Worm (Caenorhabditis elegans) whole organism, L4 larva: ENCODE results near the gene nlp-78.

Source experiments
- D1046.2 ChIP-seq: fragments of 200-800 bp; sonication (Bioruptor generic); IDR thresholded peaks from 2 replicates; pipeline ENCODE4 v1.3.6; 2022; ENCODE audit warnings: missing genetic modification characterization, missing compliant biosample characterization
- F26F4.8 ChIP-seq: fragments of 200-800 bp; sonication (Bioruptor generic); conservative IDR thresholded peaks from 2 replicates; pipeline ENCODE4 v1.3.6; 2022; ENCODE audit warnings: missing genetic modification characterization, missing compliant biosample characterization
- F37D6.2 ChIP-seq: sonication (generic microtip); optimal IDR thresholded peaks from 2 replicates; lab custom pipeline; 2016; ENCODE audit warnings: mild to moderate bottlenecking, missing genetic modification characterization, missing compliant biosample characterization
- F44E2.7 ChIP-seq: fragments of 200-800 bp; sonication (Bioruptor generic); IDR thresholded peaks from 2 replicates; pipeline ENCODE4 v2.1.2; 2022; ENCODE audit warnings: missing genetic modification characterization, missing compliant biosample characterization
- F49E8.2 ChIP-seq: sonication (generic microtip); optimal IDR thresholded peaks from 2 replicates; lab custom pipeline; 2016; ENCODE audit warnings: missing compliant biosample characterization, mild to moderate bottlenecking, missing genetic modification characterization, borderline replicate concordance
- Y75B8A.6 ChIP-seq: fragments of 200-800 bp; sonication (Bioruptor generic); IDR thresholded peaks from 2 replicates; pipeline ENCODE4 v1.3.6; 2022; ENCODE audit warnings: missing genetic modification reagents, missing genetic modification characterization, missing compliant biosample characterization
- ZK337.2 ChIP-seq: fragments of 200-800 bp; sonication (Bioruptor generic); IDR thresholded peaks from 2 replicates; pipeline ENCODE4 v1.3.6; 2022; ENCODE audit warnings: missing genetic modification reagents, missing genetic modification characterization, missing compliant biosample characterization
- ZK546.5 ChIP-seq, 2 experiments: sonication (generic microtip); optimal IDR thresholded peaks; 2 replicates each; lab custom pipeline; 2017; ENCODE audit warnings: missing biosample characterization in 2 of 2, missing genetic modification characterization in 2 of 2
- aha-1 ChIP-seq: fragments of 150-350 bp; peaks from one replicate; lab custom pipeline; 2014; ENCODE audit warnings: missing biosample characterization, missing genetic modification characterization
- arid-1 ChIP-seq: fragments of 200-800 bp; sonication (Bioruptor generic); conservative IDR thresholded peaks from 2 replicates; pipeline ENCODE4 v1.3.6; 2022; ENCODE audit warnings: missing genetic modification reagents, missing genetic modification characterization, missing compliant biosample characterization
- ceh-20 ChIP-seq: fragments of 200-800 bp; sonication (Bioruptor generic); IDR thresholded peaks from 2 replicates; pipeline ENCODE4 v1.3.6; 2022; ENCODE audit warnings: missing genetic modification reagents, missing genetic modification characterization, missing compliant biosample characterization
- ceh-28 ChIP-seq: fragments of 150-350 bp; optimal IDR thresholded peaks from 2 replicates; lab custom pipeline; 2014; ENCODE audit warnings: missing biosample characterization, missing genetic modification reagents, missing genetic modification characterization
- ceh-32 ChIP-seq: sonication (generic microtip); optimal IDR thresholded peaks from 2 replicates; lab custom pipeline; 2016; ENCODE audit warnings: mild to moderate bottlenecking, missing genetic modification characterization, missing compliant biosample characterization; ENCODE audit not compliant: poor library complexity
- ceh-62 ChIP-seq: sonication (generic microtip); optimal IDR thresholded peaks from 2 replicates; lab custom pipeline; 2017; ENCODE audit warnings: missing biosample characterization, missing genetic modification characterization
- ceh-82 ChIP-seq: sonication (generic microtip); optimal IDR thresholded peaks from 2 replicates; lab custom pipeline; 2017; ENCODE audit warnings: missing biosample characterization, missing genetic modification characterization
- ces-1 ChIP-seq: fragments of 150-350 bp; sonication (generic microtip); optimal IDR thresholded peaks from 4 replicates; lab custom pipeline; 2014; ENCODE audit warnings: missing biosample characterization, missing genetic modification reagents, missing genetic modification characterization
- daf-12 ChIP-seq: fragments of 150-350 bp; optimal IDR thresholded peaks from 2 replicates; lab custom pipeline; 2014; ENCODE audit warnings: missing biosample characterization, missing genetic modification reagents, missing genetic modification characterization
- daf-8 ChIP-seq: fragments of 200-800 bp; sonication (Bioruptor generic); IDR thresholded peaks from 2 replicates; pipeline ENCODE4 v1.3.6; 2022; ENCODE audit warnings: missing genetic modification characterization, missing compliant biosample characterization
- dmd-6 ChIP-seq: fragments of 200-800 bp; sonication (Bioruptor generic); IDR thresholded peaks from 2 replicates; pipeline ENCODE4 v1.3.6; 2022; ENCODE audit warnings: missing genetic modification reagents, missing genetic modification characterization, missing compliant biosample characterization
- dmd-9 ChIP-seq: fragments of 200-800 bp; sonication (Bioruptor generic); IDR thresholded peaks from 2 replicates; pipeline ENCODE4 v1.3.6; 2022; ENCODE audit warnings: missing genetic modification reagents, missing genetic modification characterization, missing compliant biosample characterization
- dpl-1 ChIP-seq: fragments of 150-350 bp; optimal IDR thresholded peaks from 2 replicates; lab custom pipeline; 2014; ENCODE audit warnings: missing biosample characterization, missing genetic modification reagents, missing genetic modification characterization
- duxl-1 ChIP-seq: sonication (generic microtip); optimal IDR thresholded peaks from 2 replicates; lab custom pipeline; 2016; ENCODE audit warnings: mild to moderate bottlenecking, missing genetic modification characterization, moderate library complexity, missing compliant biosample characterization; ENCODE audit not compliant: poor library complexity
- egl-43 ChIP-seq: fragments of 200-800 bp; sonication (Bioruptor generic); IDR thresholded peaks from 2 replicates; pipeline ENCODE4 v1.3.6; 2022; ENCODE audit warnings: missing genetic modification reagents, missing genetic modification characterization, missing compliant biosample characterization
- fkh-10 ChIP-seq: fragments of 150-350 bp; optimal IDR thresholded peaks from 2 replicates; lab custom pipeline; 2014; ENCODE audit warnings: missing biosample characterization, missing genetic modification reagents, missing genetic modification characterization
- gei-8 ChIP-seq: fragments of 200-800 bp; sonication (Bioruptor generic); optimal IDR thresholded peaks from 2 replicates; lab custom pipeline; 2018; ENCODE audit warnings: mild to moderate bottlenecking, missing genetic modification characterization, missing compliant biosample characterization
- hlh-11 ChIP-seq: fragments of 200-800 bp; sonication (Bioruptor generic); optimal IDR thresholded peaks from 2 replicates; lab custom pipeline; 2018; ENCODE audit warnings: mild to moderate bottlenecking, missing genetic modification characterization, missing compliant biosample characterization
- hlh-30 ChIP-seq: sonication (generic microtip); optimal IDR thresholded peaks from 2 replicates; lab custom pipeline; 2017; ENCODE audit warnings: antibody characterized with exemption, mild to moderate bottlenecking, missing genetic modification characterization, missing compliant biosample characterization; ENCODE audit not compliant: insufficient read depth
- hmg-1.1 ChIP-seq: fragments of 200-800 bp; sonication (Bioruptor generic); IDR thresholded peaks from 2 replicates; pipeline ENCODE4 v1.3.6; 2022; ENCODE audit warnings: missing genetic modification reagents, missing genetic modification characterization, missing compliant biosample characterization
- jun-1 ChIP-seq: fragments of 150-350 bp; optimal IDR thresholded peaks from 2 replicates; lab custom pipeline; 2014; ENCODE audit warnings: missing biosample characterization, missing genetic modification reagents, missing genetic modification characterization
- lin-1 ChIP-seq: fragments of 200-800 bp; sonication (Bioruptor generic); IDR thresholded peaks from 2 replicates; pipeline ENCODE4 v1.3.6; 2022; ENCODE audit warnings: missing genetic modification reagents, missing genetic modification characterization, missing compliant biosample characterization
- lin-15B ChIP-seq: fragments of 150-350 bp; sonication (generic microtip); optimal IDR thresholded peaks from 3 replicates; lab custom pipeline; 2014; ENCODE audit warnings: missing biosample characterization, missing genetic modification characterization
- lin-29 ChIP-seq: fragments of 200-800 bp; sonication (Bioruptor generic); IDR thresholded peaks from 2 replicates; pipeline ENCODE4 v1.3.6; 2022; ENCODE audit warnings: missing genetic modification reagents, missing genetic modification characterization, missing compliant biosample characterization
- lir-3 ChIP-seq: sonication (generic microtip); optimal IDR thresholded peaks from 2 replicates; lab custom pipeline; 2016; ENCODE audit warnings: mild to moderate bottlenecking, missing genetic modification characterization, missing compliant biosample characterization
- lsy-2 ChIP-seq, 2 experiments: fragments of 150-350 bp in 1 of 2; sonication (generic microtip) in 1 of 2; optimal IDR thresholded peaks; 2 replicates each; lab custom pipeline; 2014 to 2017; ENCODE audit warnings: missing biosample characterization in 2 of 2, missing genetic modification characterization in 2 of 2
- mdt-29 ChIP-seq: fragments of 200-800 bp; sonication (Bioruptor generic); IDR thresholded peaks from 2 replicates; pipeline ENCODE4 v1.3.6; 2022; ENCODE audit warnings: missing genetic modification reagents, missing genetic modification characterization, missing compliant biosample characterization
- mep-1 ChIP-seq: fragments of 150-350 bp; sonication (generic microtip); optimal IDR thresholded peaks from 3 replicates; lab custom pipeline; 2014; ENCODE audit warnings: missing biosample characterization, missing genetic modification characterization
- mxl-3 ChIP-seq: fragments of 200-800 bp; sonication (Bioruptor generic); optimal IDR thresholded peaks from 2 replicates; lab custom pipeline; 2018; ENCODE audit warnings: mild to moderate bottlenecking, missing genetic modification characterization, missing compliant biosample characterization
- nhr-28 ChIP-seq: fragments of 150-350 bp; optimal IDR thresholded peaks from 2 replicates; lab custom pipeline; 2014; ENCODE audit warnings: missing biosample characterization, missing genetic modification characterization
- nhr-41 ChIP-seq: fragments of 200-800 bp; sonication (Bioruptor generic); IDR thresholded peaks from 2 replicates; pipeline ENCODE4 v1.3.6; 2022; ENCODE audit warnings: missing genetic modification reagents, missing genetic modification characterization, missing compliant biosample characterization
- nhr-48 ChIP-seq: sonication (generic microtip); optimal IDR thresholded peaks from 2 replicates; lab custom pipeline; 2016; ENCODE audit warnings: mild to moderate bottlenecking, missing genetic modification characterization, missing compliant biosample characterization
- nhr-6 ChIP-seq: fragments of 150-350 bp; optimal IDR thresholded peaks from 2 replicates; lab custom pipeline; 2014; ENCODE audit warnings: missing biosample characterization, missing genetic modification characterization
- nhr-76 ChIP-seq: fragments of 150-350 bp; optimal IDR thresholded peaks from 2 replicates; lab custom pipeline; 2014; ENCODE audit warnings: missing biosample characterization, missing genetic modification characterization
- pha-4 ChIP-seq, 2 experiments: fragments of 150-350 bp in 1 of 2; fragments of 200-800 bp in 1 of 2; sonication (Bioruptor generic) in 1 of 2; IDR thresholded peaks in 1 of 2; optimal IDR thresholded peaks in 1 of 2; 2 replicates each; pipeline versions ENCODE4 v1.3.6 to Lab custom; 2014 to 2022; ENCODE audit warnings: missing genetic modification characterization in 2 of 2, missing genetic modification reagents in 2 of 2, missing biosample characterization in 1 of 2, missing compliant biosample characterization in 1 of 2
- pqm-1 ChIP-seq: sonication (generic microtip); optimal IDR thresholded peaks from 2 replicates; lab custom pipeline; 2017; ENCODE audit warnings: missing biosample characterization, missing genetic modification characterization
- saeg-2 ChIP-seq: fragments of 200-800 bp; sonication (Bioruptor generic); IDR thresholded peaks from 2 replicates; pipeline ENCODE4 v1.3.6; 2022; ENCODE audit warnings: missing genetic modification reagents, missing genetic modification characterization, missing compliant biosample characterization
- spr-3 ChIP-seq: fragments of 200-800 bp; sonication (Bioruptor generic); optimal IDR thresholded peaks from 2 replicates; lab custom pipeline; 2018; ENCODE audit warnings: mild to moderate bottlenecking, missing genetic modification characterization, missing compliant biosample characterization
- tra-1 ChIP-seq: fragments of 200-800 bp; sonication (Bioruptor generic); IDR thresholded peaks from 2 replicates; pipeline ENCODE4 v1.3.6; 2022; ENCODE audit warnings: missing genetic modification reagents, missing genetic modification characterization, missing compliant biosample characterization
- unc-39 ChIP-seq: sonication (generic microtip); optimal IDR thresholded peaks from 2 replicates; lab custom pipeline; 2017; ENCODE audit warnings: missing biosample characterization, missing genetic modification characterization
- zip-2 ChIP-seq: fragments of 150-350 bp; optimal IDR thresholded peaks from 2 replicates; lab custom pipeline; 2014; ENCODE audit warnings: missing biosample characterization, missing genetic modification characterization
- ztf-11 ChIP-seq: fragments of 150-350 bp; optimal IDR thresholded peaks from 2 replicates; lab custom pipeline; 2014; ENCODE audit warnings: missing biosample characterization, missing genetic modification characterization

nlp-78 gene

ce11 chrII:9135878-9136277 is at the start of gene nlp-78:
TSS of gene nlp-78 (plus strand) at chrII:9136178.
- no peak for TF ChIP-seq mep-1
- no peak for TF ChIP-seq F44E2.7 (GFP tag; lab: Robert Waterston, UW)
- TF ChIP-seq nhr-6 = no peak
- TF ChIP-seq pha-4 (GFP tag; IDR thresholded peaks at IDR 0.05; lab: Robert Waterston, UW) = no peak
- no peak for TF ChIP-seq pha-4 (tag; optimal IDR thresholded peaks at IDR 0.05; lab: Kevin White, UChicago)
- no peak for TF ChIP-seq daf-12 (tag; lab: Kevin White, UChicago)
- TF ChIP-seq daf-8 = no peak
- no peak for TF ChIP-seq ceh-62 (tag; lab: Kevin White, UChicago)
- no peak for TF ChIP-seq unc-39
- TF ChIP-seq D1046.2 (GFP tag; lab: Robert Waterston, UW) = no peak
- TF ChIP-seq ces-1 = no peak
- no peak for TF ChIP-seq egl-43 (GFP tag; lab: Robert Waterston, UW)
- TF ChIP-seq, all 104 proteins: peak for 0

ce11 chrII:9086308-9086707 is 49.7 kb upstream of the nlp-78 start, which contains the start of gene hlh-3:
TSS of gene hlh-3 (plus strand) at chrII:9086608.
- TF ChIP-seq nhr-41 = no peak
- no peak for TF ChIP-seq aha-1 (tag; lab: Kevin White, UChicago)
- no peak for TF ChIP-seq spr-3
- TF ChIP-seq jun-1 = no peak
- no peak for TF ChIP-seq Y75B8A.6 (GFP tag; lab: Robert Waterston, UW)
- no peak for TF ChIP-seq F37D6.2
- no peak for TF ChIP-seq ceh-32 (tag; lab: Kevin White, UChicago)
- TF ChIP-seq F26F4.8 (GFP tag; lab: Robert Waterston, UW) = no peak

ce11 chrII:9092910-9093309 is 43.1 kb upstream of the nlp-78 start:
- TF ChIP-seq tra-1 (GFP tag; lab: Robert Waterston, UW) (no peak), gei-8 (no peak), hlh-11 (tag; lab: Kevin White, UChicago) (peak; percentile 60), hmg-1.1 (GFP tag; lab: Robert Waterston, UW) (no peak), dmd-9 (no peak), hlh-30 (tag; lab: Kevin White, UChicago) (peak; percentile 58), mep-1 (no peak), ztf-11 (tag; lab: Kevin White, UChicago) (no peak), zip-2 (tag; lab: Kevin White, UChicago) (no peak), pha-4 (GFP tag; IDR thresholded peaks at IDR 0.05; lab: Robert Waterston, UW) (no peak), pha-4 (tag; optimal IDR thresholded peaks at IDR 0.05; lab: Kevin White, UChicago) (no peak), pqm-1 (tag; lab: Kevin White, UChicago) (peak; percentile 87), nhr-48 (tag; lab: Kevin White, UChicago) (no peak), dpl-1 (no peak), dmd-6 (GFP tag; lab: Robert Waterston, UW) (peak; percentile 73), mxl-3 (GFP tag; lab: Kevin White, UChicago) (no peak), ZK337.2 (GFP tag; lab: Robert Waterston, UW) (no peak), ZK546.5 (tag; optimal IDR thresholded peaks at IDR 0.05; lab: Kevin White, UChicago) (no peak), lsy-2 (tag; optimal IDR thresholded peaks at IDR 0.05; lab: Kevin White, UChicago) (no peak), ceh-20 (GFP tag; lab: Robert Waterston, UW) (no peak), nhr-28 (tag; lab: Kevin White, UChicago) (peak; percentile 46), nhr-76 (tag; lab: Kevin White, UChicago) (no peak), ceh-28 (tag; lab: Kevin White, UChicago) (no peak), fkh-10 (no peak), saeg-2 (GFP tag; lab: Robert Waterston, UW) (no peak), duxl-1 (no peak), lin-29 (no peak), lin-1 (no peak), lir-3 (tag; lab: Kevin White, UChicago) (no peak), mdt-29 (GFP tag; lab: Robert Waterston, UW) (no peak), spr-3 (no peak), arid-1 (GFP tag; lab: Robert Waterston, UW) (no peak), F49E8.2 (tag; lab: Kevin White, UChicago) (no peak), ceh-82 (tag; lab: Kevin White, UChicago) (no peak), lin-15B (tag; lab: Kevin White, UChicago) (no peak)
